Fruit fly (Drosophila melanogaster): ENCODE results near the gene CG34453.

DNA sequence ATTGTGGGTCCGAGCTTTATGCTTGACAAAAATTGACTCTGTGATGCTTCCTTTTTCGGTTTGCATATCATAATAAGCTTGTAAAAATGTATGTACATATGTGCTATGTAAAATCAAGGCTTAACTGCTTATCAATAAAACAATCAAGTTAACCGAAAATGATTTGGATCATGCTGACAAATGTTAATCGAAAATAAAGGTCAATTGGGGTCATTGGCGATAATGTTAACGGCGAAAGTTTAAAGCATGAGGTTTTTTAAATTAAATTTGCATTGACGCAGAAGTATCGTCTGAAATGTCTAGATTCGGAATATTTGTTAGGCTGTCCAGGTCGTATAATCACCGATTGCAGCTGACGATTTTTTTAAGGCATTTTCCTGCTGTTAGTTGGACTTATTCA is 16.8 kb downstream of the CG34453 start, which contains the start of gene Kaz1-ORFB:
- TF ChIP-seq spab (GFP tag; optimal IDR thresholded peaks at IDR 0.05) = no peak
- TF ChIP-seq OdsH (GFP tag; optimal IDR thresholded peaks at IDR 0.05) = no peak
- no peak for TF ChIP-seq CG11294 (GFP tag; IDR thresholded peaks at IDR 0.05)
- no peak for TF ChIP-seq Eip75B (GFP tag; optimal IDR thresholded peaks at IDR 0.05)
- TF ChIP-seq esn (GFP tag; optimal IDR thresholded peaks at IDR 0.05) = no peak
- no peak for TF ChIP-seq CG15336 (GFP tag; IDR thresholded peaks at IDR 0.05)
- TF ChIP-seq fd59A (GFP tag; optimal IDR thresholded peaks at IDR 0.05) = no peak
- TF ChIP-seq Ets21C (GFP tag; optimal IDR thresholded peaks at IDR 0.05) = no peak
- no peak for TF ChIP-seq net (GFP tag; optimal IDR thresholded peaks at IDR 0.05)
- TF ChIP-seq pdm3 (GFP tag; optimal IDR thresholded peaks at IDR 0.05) = no peak
